Fruit fly (Drosophila melanogaster): ENCODE results near the gene CG6012.

dm6 chr2L:16877678-16878077, 16.4 kb upstream of the CG6012 start:
- TF ChIP-seq Hr39 (GFP tag; optimal IDR thresholded peaks at IDR 0.05) (no peak), Met (GFP tag; optimal IDR thresholded peaks at IDR 0.05) (no peak), topi (GFP tag; optimal IDR thresholded peaks at IDR 0.05) (no peak), Blimp-1 (GFP tag; optimal IDR thresholded peaks at IDR 0.05) (no peak), cyc (GFP tag; optimal IDR thresholded peaks at IDR 0.05) (no peak), Gug (GFP tag; IDR thresholded peaks at IDR 0.05) (no peak)
